Fruit fly (Drosophila melanogaster): ENCODE data around the gene CG32563.
A peak's percentile ranks its signal among the peaks of the same experiment; 100 is the strongest.

The CG32563 gene

dm6 chrX:17249326-17249725 lies 41.1 kb downstream of the CG32563 start, which contains the start of gene CG8675 (continued):
- peak; percentile 32 for TF ChIP-seq CG6854 (GFP tag; optimal IDR thresholded peaks at IDR 0.05)
- TF ChIP-seq da (GFP tag; optimal IDR thresholded peaks at IDR 0.05), result no peak
- TF ChIP-seq CTCF (GFP tag; optimal IDR thresholded peaks at IDR 0.05), result peak; percentile 48
- no peak for TF ChIP-seq nom (GFP tag; optimal IDR thresholded peaks at IDR 0.05)
- no peak for TF ChIP-seq CG31388 (GFP tag; optimal IDR thresholded peaks at IDR 0.05)
- peak; percentile 32 for TF ChIP-seq Ets97D (GFP tag; optimal IDR thresholded peaks at IDR 0.05)
- no peak for TF ChIP-seq row (GFP tag; IDR thresholded peaks at IDR 0.05)
- TF ChIP-seq CG7987 (GFP tag; optimal IDR thresholded peaks at IDR 0.05), result no peak
- no peak for TF ChIP-seq CG4404 (GFP tag; IDR thresholded peaks at IDR 0.05)
- no peak for TF ChIP-seq scrt (GFP tag; optimal IDR thresholded peaks at IDR 0.05)
- TF ChIP-seq CG32532 (GFP tag; IDR thresholded peaks at IDR 0.05), result no peak
- TF ChIP-seq CG10321 (GFP tag; IDR thresholded peaks at IDR 0.05), result no peak
- TF ChIP-seq CG16813 (GFP tag; IDR thresholded peaks at IDR 0.05; ENCODE audit: partially characterized antibody), result no peak
- no peak for TF ChIP-seq CG32767 (GFP tag; IDR thresholded peaks at IDR 0.05)
- TF ChIP-seq prd (optimal IDR thresholded peaks at IDR 0.05), result no peak
- TF ChIP-seq prd (GFP tag; IDR thresholded peaks at IDR 0.05), result no peak
- no peak for TF ChIP-seq CG15073 (GFP tag; optimal IDR thresholded peaks at IDR 0.05)
- no peak for TF ChIP-seq bsh (GFP tag; optimal IDR thresholded peaks at IDR 0.05)
- TF ChIP-seq pros (GFP tag; optimal IDR thresholded peaks at IDR 0.05), result no peak
- TF ChIP-seq CG9609 (GFP tag; optimal IDR thresholded peaks at IDR 0.05), result no peak
- TF ChIP-seq CG15514 (GFP tag; optimal IDR thresholded peaks at IDR 0.05), result peak; percentile 26
- no peak for TF ChIP-seq tin (GFP tag; optimal IDR thresholded peaks at IDR 0.05)
- no peak for TF ChIP-seq CG1792 (GFP tag; optimal IDR thresholded peaks at IDR 0.05)
- no peak for TF ChIP-seq caup (GFP tag; optimal IDR thresholded peaks at IDR 0.05; ENCODE audit: severe bottlenecking)
- TF ChIP-seq org-1 (GFP tag; optimal IDR thresholded peaks at IDR 0.05), result no peak
- TF ChIP-seq CG1024 (GFP tag; IDR thresholded peaks at IDR 0.05), result no peak
- no peak for TF ChIP-seq Mes4 (GFP tag; optimal IDR thresholded peaks at IDR 0.05)
- no peak for TF ChIP-seq dmrt11E (tag; optimal IDR thresholded peaks at IDR 0.05)
- TF ChIP-seq otp (GFP tag; IDR thresholded peaks at IDR 0.05), result no peak
- TF ChIP-seq Fer1 (GFP tag; optimal IDR thresholded peaks at IDR 0.05), result no peak
- no peak for TF ChIP-seq CG6813 (GFP tag; optimal IDR thresholded peaks at IDR 0.05)
- TF ChIP-seq eve (GFP tag; optimal IDR thresholded peaks at IDR 0.05), result no peak
- TF ChIP-seq al (GFP tag; IDR thresholded peaks at IDR 0.05), result no peak
- no peak for TF ChIP-seq CG17359 (tag; optimal IDR thresholded peaks at IDR 0.05)
- TF ChIP-seq CG14014 (GFP tag; IDR thresholded peaks at IDR 0.05), result no peak
- peak; percentile 33 for TF ChIP-seq BEAF-32 (GFP tag; optimal IDR thresholded peaks at IDR 0.05)
- TF ChIP-seq Myb (GFP tag; optimal IDR thresholded peaks at IDR 0.05), result peak; percentile 99
- TF ChIP-seq Doc2 (GFP tag; IDR thresholded peaks at IDR 0.05), result no peak
- TF ChIP-seq CG17829 (tag; optimal IDR thresholded peaks at IDR 0.05), result peak; percentile 13
- TF ChIP-seq NK7.1 (GFP tag; optimal IDR thresholded peaks at IDR 0.05), result no peak
- TF ChIP-seq Oli (tag; optimal IDR thresholded peaks at IDR 0.05), result no peak
- TF ChIP-seq fru (optimal IDR thresholded peaks at IDR 0.05), result no peak
- TF ChIP-seq ham (GFP tag; IDR thresholded peaks at IDR 0.05), result no peak
- no peak for TF ChIP-seq CG5245 (GFP tag; optimal IDR thresholded peaks at IDR 0.05)
- no peak for TF ChIP-seq CG8924 (tag; optimal IDR thresholded peaks at IDR 0.05)
- TF ChIP-seq ATbp (GFP tag; optimal IDR thresholded peaks at IDR 0.05), result no peak
- no peak for TF ChIP-seq CG11093 (GFP tag; IDR thresholded peaks at IDR 0.05)
- TF ChIP-seq CG11247 (GFP tag; IDR thresholded peaks at IDR 0.05), result no peak
- TF ChIP-seq CoRest (tag; optimal IDR thresholded peaks at IDR 0.05), result peak; percentile 33
- TF ChIP-seq pita (GFP tag; optimal IDR thresholded peaks at IDR 0.05), result peak; percentile 64
- TF ChIP-seq sisA (GFP tag; IDR thresholded peaks at IDR 0.05), result no peak
- no peak for TF ChIP-seq CG12155 (GFP tag; optimal IDR thresholded peaks at IDR 0.05)
